Fruit fly (Drosophila melanogaster): Measurements from ENCODE around the gene CG1806.

- TF ChIP-seq psq (optimal IDR thresholded peaks at IDR 0.05) = no peak
- no peak for TF ChIP-seq Sin3A (optimal IDR thresholded peaks at IDR 0.05)
- TF ChIP-seq h (optimal IDR thresholded peaks at IDR 0.05) = no peak
- no peak for TF ChIP-seq ttk (optimal IDR thresholded peaks at IDR 0.05)
- TF ChIP-seq Myc (optimal IDR thresholded peaks at IDR 0.05) = no peak
- TF ChIP-seq insv (optimal IDR thresholded peaks at IDR 0.05) = no peak
Measured at dm6 chrX:11992668-11993067, 14.3 kb upstream of the CG1806 start, which contains the start of gene CG18130.

Measured in Kc167 (cell line).